Fruit fly (Drosophila melanogaster) whole organism, wandering third instar larva: ENCODE results near the gene Pkcdelta.

ENCODE experiments used
- CG9705 ChIP-seq: fragments of 200-800 bp; sonication (Bioruptor generic); optimal IDR thresholded peaks from 2 replicates; lab custom pipeline; 2018; ENCODE audit warnings: missing biosample characterization, mild to moderate bottlenecking, missing genetic modification characterization
- br ChIP-seq: fragments of 200-800 bp; sonication (Bioruptor generic); optimal IDR thresholded peaks from 2 replicates; lab custom pipeline; 2016; ENCODE audit warnings: missing biosample characterization, missing genetic modification characterization
- foxo ChIP-seq, 2 experiments: fragments of 200-800 bp; sonication (Bioruptor generic); optimal IDR thresholded peaks; 2 replicates in 1 of 2; 3 replicates in 1 of 2; lab custom pipeline; 2016 to 2017; ENCODE audit warnings: missing biosample characterization in 2 of 2, missing genetic modification characterization in 2 of 2
- usp ChIP-seq: fragments of >200 bp; optimal IDR thresholded peaks from 2 replicates; lab custom pipeline; 2017; ENCODE audit warnings: missing biosample characterization, missing genetic modification characterization

dm6 chrX:12455891-12456290, 23.9 kb downstream of the Pkcdelta start:
- TF ChIP-seq br (no peak), usp (no peak), CG9705 (GFP tag; lab: Kevin White, UChicago) (no peak), foxo (GFP tag; optimal IDR thresholded peaks at IDR 0.05; lab: Kevin White, UChicago) (no peak)
